Fruit fly (Drosophila melanogaster): ENCODE measurements around the gene CG13123.

The CG13123 gene

DNA sequence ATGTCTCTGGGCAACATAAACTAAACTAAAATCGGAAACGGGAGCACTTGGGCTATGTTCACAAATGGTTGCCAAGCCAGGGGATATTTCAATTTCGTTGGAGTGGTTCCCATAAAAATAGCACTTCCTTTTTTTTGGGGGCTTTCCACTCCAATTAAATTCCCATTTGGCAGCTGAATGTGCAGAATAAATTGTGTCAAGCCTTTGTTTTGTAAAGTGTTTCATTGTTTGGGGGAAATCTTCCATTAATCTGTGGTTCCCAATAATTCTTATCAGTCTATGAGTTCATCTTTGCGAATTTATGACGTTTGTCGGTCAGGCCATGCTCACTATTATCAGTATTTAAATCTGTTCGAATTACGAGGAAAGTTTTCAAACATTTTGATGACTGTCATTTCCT, 15.0 kb downstream of the CG13123 start:
- TF ChIP-seq Hr78 (GFP tag; optimal IDR thresholded peaks at IDR 0.05) = no peak
- TF ChIP-seq Rel (GFP tag; optimal IDR thresholded peaks at IDR 0.05) = no peak
- peak; percentile 95 for TF ChIP-seq Rel (tag; optimal IDR thresholded peaks at IDR 0.05)

DNA sequence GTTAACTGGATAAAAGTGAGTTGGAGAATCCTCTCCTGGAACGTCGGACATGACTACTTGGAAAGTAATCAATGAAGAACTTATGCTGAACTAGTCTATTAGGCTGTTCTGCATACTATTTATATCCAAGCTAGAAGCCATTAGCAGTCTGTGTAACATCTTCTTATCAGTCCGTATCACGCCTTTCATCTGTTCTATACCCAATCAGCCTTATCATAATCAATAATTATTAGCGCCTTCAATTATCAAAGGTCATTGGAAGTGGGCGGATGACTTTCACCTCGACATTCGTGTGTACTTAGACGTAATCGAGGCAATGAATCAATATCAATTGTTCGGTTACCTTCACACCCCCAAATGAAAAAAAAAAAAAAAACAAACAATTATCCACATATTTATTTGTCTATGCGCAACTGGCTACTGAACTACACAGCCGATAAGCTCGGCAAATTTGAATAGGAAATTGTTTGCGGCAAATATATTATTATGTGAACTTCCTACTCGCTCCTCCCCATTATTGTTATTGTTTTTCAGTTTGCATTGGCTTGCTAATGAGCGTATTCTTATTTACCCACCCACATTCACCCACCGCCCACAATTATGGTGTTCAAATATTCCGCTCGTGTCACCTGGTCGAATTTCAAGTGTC, 17.8 kb downstream of the CG13123 start, which contains the start of the genes ppk11 and ppk16:
Gene ppk11 (minus strand): TSS at position 51 of the 649 bp plus-strand sequence.
Gene ppk16 (minus strand): TSS at position 51 of the 649 bp plus-strand sequence.
- TF ChIP-seq GATAd (GFP tag; optimal IDR thresholded peaks at IDR 0.05) (no peak), h (GFP tag; optimal IDR thresholded peaks at IDR 0.05) (no peak), Sp1 (GFP tag; optimal IDR thresholded peaks at IDR 0.05) (no peak), Dfd (GFP tag; optimal IDR thresholded peaks at IDR 0.05) (no peak), foxo (GFP tag; optimal IDR thresholded peaks at IDR 0.05) (no peak), psq (GFP tag; optimal IDR thresholded peaks at IDR 0.05) (no peak), fru (GFP tag; optimal IDR thresholded peaks at IDR 0.05) (no peak), Abd-B (GFP tag; optimal IDR thresholded peaks at IDR 0.05) (no peak), ey (GFP tag; optimal IDR thresholded peaks at IDR 0.05) (no peak), tai (GFP tag; optimal IDR thresholded peaks at IDR 0.05) (no peak)

dm6 chr2L:9770896-9771295, 22.0 kb downstream of the CG13123 start, which contains the start of gene ppk18:
Gene ppk18 (minus strand): TSS chr2L:9770996.
- no peak for TF ChIP-seq lola (GFP tag; optimal IDR thresholded peaks at IDR 0.05)
- TF ChIP-seq CG32264 (GFP tag; optimal IDR thresholded peaks at IDR 0.05) = no peak
- no peak for TF ChIP-seq usp (GFP tag; optimal IDR thresholded peaks at IDR 0.05)
- TF ChIP-seq Sp1 (GFP tag; optimal IDR thresholded peaks at IDR 0.05) = no peak
- no peak for TF ChIP-seq psq (GFP tag; optimal IDR thresholded peaks at IDR 0.05)

DNA sequence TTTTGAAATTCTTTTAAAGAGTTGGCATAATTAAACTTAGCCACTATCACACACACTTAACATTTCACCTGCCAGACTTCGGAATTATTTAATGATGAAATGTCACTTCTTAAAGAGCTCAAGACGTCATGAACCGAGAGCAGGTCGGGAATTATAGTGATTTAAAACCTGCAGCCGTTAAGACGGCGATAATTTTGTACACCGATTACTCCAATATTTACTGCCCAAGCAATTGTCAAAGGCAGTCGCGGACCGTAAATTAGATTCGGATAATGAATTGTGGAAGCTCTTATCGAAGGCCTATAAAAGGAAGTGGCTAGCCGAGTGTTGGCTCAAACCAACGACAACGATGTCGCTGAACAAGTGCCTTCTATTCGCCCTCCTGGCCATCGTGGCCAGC, 24.2 kb downstream of the CG13123 start, which contains the start of gene CG17633:
Gene CG17633 (plus strand): TSS at position 326 of the 400 bp plus-strand sequence.
- TF ChIP-seq Myc (optimal IDR thresholded peaks at IDR 0.05) (no peak), br (GFP tag; optimal IDR thresholded peaks at IDR 0.05) (no peak)

- TF ChIP-seq Sp1 (GFP tag; optimal IDR thresholded peaks at IDR 0.05) (no peak), fru (GFP tag; optimal IDR thresholded peaks at IDR 0.05) (no peak)
Measured at dm6 chr2L:9766758-9767157, 26.1 kb downstream of the CG13123 start, which contains the start of gene CG4017. Gene CG4017 (plus strand): TSS chr2L:9767058.

- peak; percentile 78 for TF ChIP-seq Myc (optimal IDR thresholded peaks at IDR 0.05)
- TF ChIP-seq CG9705 (GFP tag; optimal IDR thresholded peaks at IDR 0.05) = peak; percentile 41
- TF ChIP-seq h (GFP tag; optimal IDR thresholded peaks at IDR 0.05) = peak; percentile 65
- peak; percentile 49 for TF ChIP-seq psq (GFP tag; optimal IDR thresholded peaks at IDR 0.05)
- TF ChIP-seq Hr83 (GFP tag; optimal IDR thresholded peaks at IDR 0.05; ENCODE audit: poor library complexity, severe bottlenecking) = no peak
- TF ChIP-seq dmrt93B (GFP tag; optimal IDR thresholded peaks at IDR 0.05) = peak; percentile 43
- peak; percentile 48 for TF ChIP-seq HLH106 (tag; optimal IDR thresholded peaks at IDR 0.05)
- peak in 1 of 2 experiments; percentile 58 for TF ChIP-seq foxo (GFP tag; optimal IDR thresholded peaks at IDR 0.05)
- no peak for TF ChIP-seq br (GFP tag; optimal IDR thresholded peaks at IDR 0.05)
- no peak for TF ChIP-seq Hnf4 (GFP tag; optimal IDR thresholded peaks at IDR 0.05)
- TF ChIP-seq brk (GFP tag; optimal IDR thresholded peaks at IDR 0.05) = no peak
Measured at dm6 chr2L:9763212-9763869, 29.6 kb downstream of the CG13123 start, which contains the start of the genes Taf11 and und. Gene Taf11 (minus strand): TSS chr2L:9763262. Gene und (plus strand): TSS chr2L:9763369.

dm6 chr2L:9758856-9759255, 34.1 kb downstream of the CG13123 start:
- TF ChIP-seq Hr83 (GFP tag; optimal IDR thresholded peaks at IDR 0.05; ENCODE audit: poor library complexity, severe bottlenecking) (peak; percentile 93), Dfd (GFP tag; optimal IDR thresholded peaks at IDR 0.05) (no peak), GATAd (GFP tag; optimal IDR thresholded peaks at IDR 0.05) (no peak), OdsH (GFP tag; optimal IDR thresholded peaks at IDR 0.05) (peak; percentile 20), dmrt93B (GFP tag; optimal IDR thresholded peaks at IDR 0.05) (peak; percentile 21), Sp1 (GFP tag; optimal IDR thresholded peaks at IDR 0.05) (peak; percentile 35), sv (GFP tag; optimal IDR thresholded peaks at IDR 0.05) (no peak), ey (GFP tag; optimal IDR thresholded peaks at IDR 0.05) (peak; percentile 26), sage (GFP tag; optimal IDR thresholded peaks at IDR 0.05) (no peak), fru (GFP tag; optimal IDR thresholded peaks at IDR 0.05) (peak; percentile 53), psq (GFP tag; optimal IDR thresholded peaks at IDR 0.05) (peak; percentile 29), h (GFP tag; optimal IDR thresholded peaks at IDR 0.05) (peak; percentile 38), foxo (GFP tag; optimal IDR thresholded peaks at IDR 0.05) (peak in 1 of 2 experiments; percentile 58), woc (GFP tag; optimal IDR thresholded peaks at IDR 0.05) (peak; percentile 81), CrebA (GFP tag; optimal IDR thresholded peaks at IDR 0.05; ENCODE audit: borderline replicate concordance) (no peak), Myc (optimal IDR thresholded peaks at IDR 0.05) (no peak), CG32264 (GFP tag; optimal IDR thresholded peaks at IDR 0.05) (no peak), HLH106 (tag; optimal IDR thresholded peaks at IDR 0.05) (peak; percentile 52), CG9705 (GFP tag; optimal IDR thresholded peaks at IDR 0.05) (peak; percentile 44), br (GFP tag; optimal IDR thresholded peaks at IDR 0.05) (peak; percentile 62), tai (GFP tag; optimal IDR thresholded peaks at IDR 0.05) (no peak), dl (GFP tag; optimal IDR thresholded peaks at IDR 0.05; ENCODE audit: insufficient read depth in 1 of 2, partially characterized antibody in 2 of 2) (no peak), Jra (GFP tag; optimal IDR thresholded peaks at IDR 0.05) (no peak), Rel (GFP tag; optimal IDR thresholded peaks at IDR 0.05) (no peak), Rel (tag; optimal IDR thresholded peaks at IDR 0.05) (peak; percentile 72), Hr78 (GFP tag; optimal IDR thresholded peaks at IDR 0.05) (no peak), pan (optimal IDR thresholded peaks at IDR 0.05) (no peak)
